Fruit fly (Drosophila melanogaster): Measurements from ENCODE around the gene RpL40.

Gene RpL40

dm6 chr2L:4197143-4197912 is 30.2 kb upstream of the RpL40 start (continued):
- TF ChIP-seq CG4617 (GFP tag; optimal IDR thresholded peaks at IDR 0.05; ENCODE audit: borderline replicate concordance) (no peak), CG15696 (tag; optimal IDR thresholded peaks at IDR 0.05) (no peak), CG32767 (GFP tag; IDR thresholded peaks at IDR 0.05) (no peak), CG3065 (GFP tag; optimal IDR thresholded peaks at IDR 0.05) (peak; percentile 50), Fer3 (tag; optimal IDR thresholded peaks at IDR 0.05) (peak; percentile 4), Atf6 (GFP tag; IDR thresholded peaks at IDR 0.05) (no peak), scrt (GFP tag; optimal IDR thresholded peaks at IDR 0.05) (peak; percentile 79), CG16813 (GFP tag; IDR thresholded peaks at IDR 0.05; ENCODE audit: partially characterized antibody) (no peak), caup (GFP tag; optimal IDR thresholded peaks at IDR 0.05; ENCODE audit: severe bottlenecking) (no peak), Deaf1 (tag; optimal IDR thresholded peaks at IDR 0.05) (no peak), hbn (GFP tag; IDR thresholded peaks at IDR 0.05; ENCODE audit: partially characterized antibody) (no peak), CG2678 (tag; optimal IDR thresholded peaks at IDR 0.05) (no peak), dmrt11E (tag; optimal IDR thresholded peaks at IDR 0.05) (no peak), cas (GFP tag; IDR thresholded peaks at IDR 0.05) (no peak), CG3726 (GFP tag; IDR thresholded peaks at IDR 0.05) (no peak), cato (GFP tag; optimal IDR thresholded peaks at IDR 0.05; ENCODE audit: borderline replicate concordance) (no peak), zfh1 (GFP tag; IDR thresholded peaks at IDR 0.05) (no peak), CG18599 (GFP tag; optimal IDR thresholded peaks at IDR 0.05) (peak; percentile 20), CG12744 (GFP tag; optimal IDR thresholded peaks at IDR 0.05) (no peak), NK7.1 (GFP tag; optimal IDR thresholded peaks at IDR 0.05) (no peak), CTCF (GFP tag; optimal IDR thresholded peaks at IDR 0.05) (peak; percentile 22), HmgD (GFP tag; optimal IDR thresholded peaks at IDR 0.05) (no peak), CG4707 (GFP tag; optimal IDR thresholded peaks at IDR 0.05) (no peak), Bdp1 (GFP tag; optimal IDR thresholded peaks at IDR 0.05) (no peak), CG6654 (GFP tag; optimal IDR thresholded peaks at IDR 0.05) (no peak), CG15601 (tag; optimal IDR thresholded peaks at IDR 0.05) (peak; percentile 7), CG1529 (GFP tag; optimal IDR thresholded peaks at IDR 0.05) (no peak), CG5180 (GFP tag; optimal IDR thresholded peaks at IDR 0.05) (peak; percentile 10), CG14860 (GFP tag; IDR thresholded peaks at IDR 0.05; ENCODE audit: partially characterized antibody) (no peak), NC2β (GFP tag; optimal IDR thresholded peaks at IDR 0.05) (no peak), fd3F (GFP tag; optimal IDR thresholded peaks at IDR 0.05) (no peak), CG6791 (GFP tag; IDR thresholded peaks at IDR 0.05; ENCODE audit: partially characterized antibody) (no peak), CG7271 (tag; optimal IDR thresholded peaks at IDR 0.05) (no peak), lola (GFP tag; optimal IDR thresholded peaks at IDR 0.05) (no peak), CG12071 (GFP tag; optimal IDR thresholded peaks at IDR 0.05) (no peak), lbe (GFP tag; optimal IDR thresholded peaks at IDR 0.05) (peak; percentile 49), CG6765 (GFP tag; optimal IDR thresholded peaks at IDR 0.05) (no peak), zen (tag; optimal IDR thresholded peaks at IDR 0.05) (no peak), stwl (tag; optimal IDR thresholded peaks at IDR 0.05) (no peak), dan (GFP tag; IDR thresholded peaks at IDR 0.05) (no peak), Side (GFP tag; optimal IDR thresholded peaks at IDR 0.05) (no peak), CG7786 (GFP tag; optimal IDR thresholded peaks at IDR 0.05) (no peak), pzg (GFP tag; optimal IDR thresholded peaks at IDR 0.05) (no peak), Fer1 (GFP tag; optimal IDR thresholded peaks at IDR 0.05) (no peak), CG13424 (tag; optimal IDR thresholded peaks at IDR 0.05) (no peak), CG15269 (tag; optimal IDR thresholded peaks at IDR 0.05) (peak; percentile 2), disco-r (GFP tag; optimal IDR thresholded peaks at IDR 0.05) (no peak), p53 (GFP tag; optimal IDR thresholded peaks at IDR 0.05) (peak; percentile 91), ERR (GFP tag; optimal IDR thresholded peaks at IDR 0.05) (peak; percentile 99)

All from whole organism, embryonic.